Fruit fly (Drosophila melanogaster): ENCODE results near the gene CG42592.

dm6 chr3R:29867470-29867869 is 31.4 kb upstream of the CG42592 start:
- TF ChIP-seq CrebA (GFP tag; optimal IDR thresholded peaks at IDR 0.05; ENCODE audit: borderline replicate concordance) (no peak), Myc (optimal IDR thresholded peaks at IDR 0.05) (no peak), Jra (GFP tag; optimal IDR thresholded peaks at IDR 0.05) (no peak), Hr78 (GFP tag; optimal IDR thresholded peaks at IDR 0.05) (no peak), jim (GFP tag; optimal IDR thresholded peaks at IDR 0.05) (no peak), psq (GFP tag; optimal IDR thresholded peaks at IDR 0.05) (no peak)

Data from whole organism, wandering third instar larva.